In genomic region chr3R:12642051-12642532, dm6 we compare ENCODE assay signal across 2 fruit fly cellular contexts.
TF ChIP-seq lines count a peak whose summit lies in the region.

TSS of gene CG6753 (minus strand) at chr3R:12642482.

- no peak for TF ChIP-seq CTCF in whole organism, embryonic (GFP tag; optimal IDR thresholded peaks at IDR 0.05; lab: Kevin White, UChicago)

TF ChIP-seq in whole organism, embryonic, 481 proteins besides CTCF, POLR2A, EP300 and RAD21:
- TF ChIP-seq CG2712 (tag; optimal IDR thresholded peaks at IDR 0.05; lab: Kevin White, UChicago) (no peak), CG1233 (GFP tag; optimal IDR thresholded peaks at IDR 0.05; lab: Kevin White, UChicago) (no peak), vnd (GFP tag; IDR thresholded peaks at IDR 0.05; lab: Robert Waterston, UW; ENCODE audit: partially characterized antibody) (0 out of 3 replicates have a peak, but pooled peaks have one; percentile 16), CG6683 (GFP tag; optimal IDR thresholded peaks at IDR 0.05; lab: Kevin White, UChicago) (no peak)

TF ChIP-seq in whole organism, prepupa, 60 proteins besides CTCF, POLR2A, EP300 and RAD21:
- TF ChIP-seq Hr38 (GFP tag; optimal IDR thresholded peaks at IDR 0.05; lab: Kevin White, UChicago) (no peak), Blimp-1 (GFP tag; optimal IDR thresholded peaks at IDR 0.05; lab: Kevin White, UChicago) (peak; percentile 90)
TF ChIP-seq in whole organism, prepupa: peak in this region for 1.

Comparison
In these comparisons a context has a peak if more than half of its experiments do, and no peak if none do; other contexts are left out.
1. Of the 7 proteins assayed by ChIP-seq in both whole organism, embryonic and whole organism, prepupa: peak only in whole organism, embryonic: none; only in whole organism, prepupa: Blimp-1; in both: none; in neither: 6.